Worm (Caenorhabditis elegans) whole organism, late embryonic: ENCODE data around the gene T12E12.6.

Source experiments
- C38D4.7 ChIP-seq: fragments of 200-800 bp; sonication (Bioruptor generic); optimal IDR thresholded peaks from 2 replicates; lab custom pipeline; 2018; ENCODE audit warnings: mild to moderate bottlenecking, missing genetic modification characterization, moderate library complexity, missing compliant biosample characterization
- K09A11.1 ChIP-seq: sonication (generic microtip); optimal IDR thresholded peaks from 2 replicates; lab custom pipeline; 2017; ENCODE audit warnings: antibody characterized with exemption, mild to moderate bottlenecking, missing genetic modification characterization, missing compliant biosample characterization; ENCODE audit not compliant: insufficient read depth
- ahr-1 ChIP-seq: sonication (generic microtip); optimal IDR thresholded peaks from 2 replicates; lab custom pipeline; 2016; ENCODE audit warnings: missing genetic modification characterization, missing compliant biosample characterization
- ama-1 ChIP-seq: fragments of 150-350 bp; optimal IDR thresholded peaks from 2 replicates; lab custom pipeline; 2014
- ceh-19 ChIP-seq: fragments of 200-800 bp; sonication (Bioruptor generic); optimal IDR thresholded peaks from 2 replicates; lab custom pipeline; 2018; ENCODE audit warnings: mild to moderate bottlenecking, missing genetic modification characterization, missing compliant biosample characterization
- ceh-2 ChIP-seq: sonication (generic microtip); optimal IDR thresholded peaks from 2 replicates; lab custom pipeline; 2016; ENCODE audit warnings: missing genotype, missing genetic modification characterization, missing compliant biosample characterization
- ceh-22 ChIP-seq: sonication (generic microtip); optimal IDR thresholded peaks from 2 replicates; lab custom pipeline; 2017; ENCODE audit warnings: missing biosample characterization, missing genetic modification characterization
- pag-3 ChIP-seq: sonication (generic microtip); optimal IDR thresholded peaks from 2 replicates; lab custom pipeline; 2016; ENCODE audit warnings: missing compliant biosample characterization, missing genetic modification characterization, borderline replicate concordance
- pha-2 ChIP-seq: sonication (generic microtip); optimal IDR thresholded peaks from 2 replicates; lab custom pipeline; 2017; ENCODE audit warnings: mild to moderate bottlenecking, missing genetic modification characterization, missing compliant biosample characterization
- pha-4 ChIP-seq: fragments of 150-350 bp; optimal IDR thresholded peaks from 2 replicates; lab custom pipeline; 2018; ENCODE audit warnings: missing biosample characterization, missing genetic modification reagents, missing genetic modification characterization
- pros-1 ChIP-seq: fragments of 150-350 bp; optimal IDR thresholded peaks from 2 replicates; lab custom pipeline; 2014; ENCODE audit warnings: missing biosample characterization, missing genetic modification reagents, missing genetic modification characterization
- rnt-1 ChIP-seq: sonication (generic microtip); optimal IDR thresholded peaks from 2 replicates; lab custom pipeline; 2016; ENCODE audit warnings: missing genetic modification characterization, missing compliant biosample characterization
- sox-2 ChIP-seq: fragments of 200-800 bp; sonication (Bioruptor generic); IDR thresholded peaks from 2 replicates; pipeline ENCODE4 v1.3.6; 2022; ENCODE audit warnings: missing genetic modification reagents, missing genetic modification characterization, missing compliant biosample characterization
- tbx-2 ChIP-seq: sonication (generic microtip); optimal IDR thresholded peaks from 2 replicates; lab custom pipeline; 2016; ENCODE audit warnings: missing genetic modification characterization, missing compliant biosample characterization

- TF ChIP-seq K09A11.1 (tag; lab: Kevin White, UChicago) (no peak), sox-2 (GFP tag; lab: Robert Waterston, UW) (peak; percentile 59), pag-3 (no peak), C38D4.7 (GFP tag; lab: Kevin White, UChicago) (no peak), ceh-22 (tag; lab: Kevin White, UChicago) (no peak), ama-1 (lab: Kevin White, UChicago) (no peak), rnt-1 (tag; lab: Kevin White, UChicago) (no peak), ahr-1 (tag; lab: Kevin White, UChicago) (no peak), ceh-2 (tag; lab: Kevin White, UChicago) (peak; percentile 21), pha-4 (tag; lab: Kevin White, UChicago) (no peak), ceh-19 (GFP tag; lab: Kevin White, UChicago) (no peak), tbx-2 (tag; lab: Kevin White, UChicago) (peak; percentile 67), pros-1 (tag; lab: Kevin White, UChicago) (no peak), pha-2 (tag; lab: Kevin White, UChicago) (peak; percentile 41)
Measured at ce11 chrIV:5600316-5600715, 26.4 kb upstream of the T12E12.6 start.
